Fruit fly (Drosophila melanogaster) whole organism, embryonic: ENCODE results near the gene CG4328.

Source experiments
- Bgb ChIP-seq: fragments of 200-800 bp; sonication (Bioruptor generic); IDR thresholded peaks from 2 replicates; pipeline ENCODE4 v1.3.6; 2022; ENCODE audit warnings: missing biosample characterization, missing genetic modification characterization; ENCODE audit not compliant: partially characterized antibody
- CG10654 ChIP-seq: fragments of 200-800 bp; sonication (Bioruptor generic); optimal IDR thresholded peaks from 2 replicates; lab custom pipeline; 2016; ENCODE audit warnings: missing biosample characterization, missing genetic modification characterization
- CG11504 ChIP-seq: fragments of 200-800 bp; sonication (Bioruptor generic); optimal IDR thresholded peaks from 3 replicates; lab custom pipeline; 2019; ENCODE audit warnings: missing biosample characterization, mild to moderate bottlenecking, missing genetic modification characterization, moderate library complexity
- CG12659 ChIP-seq: fragments of 200-800 bp; sonication (Bioruptor generic); optimal IDR thresholded peaks from 3 replicates; lab custom pipeline; 2017; ENCODE audit warnings: mild to moderate bottlenecking, missing biosample characterization, missing genetic modification reagents, missing genetic modification characterization
- CG13287 ChIP-seq: fragments of 200-800 bp; sonication (Bioruptor generic); IDR thresholded peaks from 2 replicates; pipeline ENCODE4 v1.3.6; 2022; ENCODE audit warnings: missing biosample characterization, missing genetic modification characterization; ENCODE audit not compliant: partially characterized antibody
- CG14441 ChIP-seq: fragments of 200-800 bp; sonication (Bioruptor generic); IDR thresholded peaks from 2 replicates; pipeline ENCODE4 v1.3.6; 2022; ENCODE audit warnings: missing biosample characterization, missing genetic modification characterization
- CG1603 ChIP-seq: fragments of 200-800 bp; sonication (Bioruptor generic); optimal IDR thresholded peaks from 2 replicates; lab custom pipeline; 2019; ENCODE audit warnings: missing biosample characterization, mild to moderate bottlenecking, missing genetic modification characterization, moderate library complexity
- CG1647 ChIP-seq: fragments of 200-800 bp; sonication (Bioruptor generic); optimal IDR thresholded peaks from 3 replicates; lab custom pipeline; 2016; ENCODE audit warnings: missing biosample characterization, missing genetic modification characterization
- CG16863 ChIP-seq: fragments of 200-800 bp; sonication (Bioruptor generic); optimal IDR thresholded peaks from 3 replicates; lab custom pipeline; 2016; ENCODE audit warnings: missing biosample characterization, missing genetic modification characterization
- CG2202 ChIP-seq: fragments of 200-800 bp; sonication (Bioruptor generic); optimal IDR thresholded peaks from 2 replicates; lab custom pipeline; 2018; ENCODE audit warnings: missing biosample characterization, mild to moderate bottlenecking, missing genetic modification characterization
- CG30020 ChIP-seq: fragments of 200-800 bp; optimal IDR thresholded peaks from 2 replicates; lab custom pipeline; 2019; ENCODE audit warnings: missing biosample characterization, mild to moderate bottlenecking, missing genetic modification characterization, moderate library complexity
- CG32532 ChIP-seq: fragments of 200-800 bp; sonication (Bioruptor generic); IDR thresholded peaks from 2 replicates; pipeline ENCODE4 v1.3.6; 2022; ENCODE audit warnings: missing biosample characterization, missing genetic modification characterization
- CG32767 ChIP-seq: fragments of 200-800 bp; sonication (Bioruptor generic); IDR thresholded peaks from 2 replicates; pipeline ENCODE4 v1.3.6; 2022; ENCODE audit warnings: missing biosample characterization, missing genetic modification characterization
- CG3281 ChIP-seq: fragments of 200-800 bp; sonication (Bioruptor generic); optimal IDR thresholded peaks from 3 replicates; lab custom pipeline; 2017; ENCODE audit warnings: missing biosample characterization, mild to moderate bottlenecking, missing genetic modification characterization
- CG42726 ChIP-seq: fragments of 200-800 bp; sonication (Bioruptor generic); IDR thresholded peaks from 2 replicates; pipeline ENCODE4 v1.3.6; 2022; ENCODE audit warnings: missing biosample characterization, missing genetic modification characterization; ENCODE audit not compliant: partially characterized antibody
- CG4328 ChIP-seq: fragments of 200-800 bp; sonication (Bioruptor generic); optimal IDR thresholded peaks from 3 replicates; lab custom pipeline; 2017; ENCODE audit warnings: missing biosample characterization, missing genetic modification reagents, missing genetic modification characterization
- CG4617 ChIP-seq: fragments of 200-800 bp; sonication (Bioruptor generic); optimal IDR thresholded peaks from 3 replicates; lab custom pipeline; 2016; ENCODE audit warnings: missing biosample characterization, missing genetic modification characterization, borderline replicate concordance
- CG9727 ChIP-seq: fragments of 200-800 bp; sonication (Bioruptor generic); optimal IDR thresholded peaks from 3 replicates; lab custom pipeline; 2017; ENCODE audit warnings: missing biosample characterization, mild to moderate bottlenecking, missing genetic modification characterization
- CG9797 ChIP-seq: fragments of 200-800 bp; sonication (Bioruptor generic); optimal IDR thresholded peaks from 3 replicates; lab custom pipeline; 2018; ENCODE audit warnings: missing biosample characterization, mild to moderate bottlenecking, missing genetic modification characterization
- Dfd ChIP-seq, 2 experiments: fragments of >200 bp; optimal IDR thresholded peaks; 2 replicates each; lab custom pipeline; 2017; ENCODE audit warnings: missing biosample characterization in 2 of 2, missing genetic modification characterization in 2 of 2
- Dp ChIP-seq: fragments of 200-800 bp; sonication (Bioruptor generic); optimal IDR thresholded peaks from 2 replicates; lab custom pipeline; 2018; ENCODE audit warnings: missing biosample characterization, mild to moderate bottlenecking, missing genetic modification characterization, moderate library complexity
- E2f2 ChIP-seq: fragments of 200-800 bp; sonication (Bioruptor generic); IDR thresholded peaks from 2 replicates; pipeline ENCODE4 v1.3.6; 2022; ENCODE audit warnings: missing biosample characterization, missing genetic modification characterization
- Eip74EF ChIP-seq, 2 experiments: fragments of 200-800 bp in 1 of 2; fragments of >200 bp in 1 of 2; sonication (Bioruptor generic) in 1 of 2; optimal IDR thresholded peaks; 2 replicates each; lab custom pipeline; 2017 to 2019; ENCODE audit warnings: missing biosample characterization in 2 of 2, missing genetic modification characterization in 2 of 2, mild to moderate bottlenecking in 1 of 2, moderate library complexity in 1 of 2
- HHEX ChIP-seq: fragments of 200-800 bp; sonication (Bioruptor generic); optimal IDR thresholded peaks from 3 replicates; lab custom pipeline; 2017; ENCODE audit warnings: missing biosample characterization, mild to moderate bottlenecking, missing genetic modification characterization, missing genetic modification reagents
- Hr3 ChIP-seq: fragments of 200-800 bp; sonication (Bioruptor generic); optimal IDR thresholded peaks from 3 replicates; lab custom pipeline; 2016; ENCODE audit warnings: missing biosample characterization, missing genetic modification characterization
- Kr ChIP-seq: fragments of 200-800 bp; sonication (Bioruptor generic); optimal IDR thresholded peaks from 2 replicates; lab custom pipeline; 2017; ENCODE audit warnings: missing biosample characterization, mild to moderate bottlenecking, missing genetic modification characterization
- MBD-R2 ChIP-seq: fragments of 200-800 bp; sonication (Bioruptor generic); IDR thresholded peaks from 2 replicates; pipeline ENCODE4 v1.3.6; 2022; ENCODE audit warnings: missing biosample characterization, missing genetic modification characterization
- MESR4 ChIP-seq: fragments of 200-800 bp; sonication (Bioruptor generic); optimal IDR thresholded peaks from 2 replicates; lab custom pipeline; 2018; ENCODE audit warnings: missing biosample characterization, mild to moderate bottlenecking, missing genetic modification characterization, moderate library complexity
- Med ChIP-seq: fragments of 200-800 bp; sonication (Bioruptor generic); peaks from one replicate; lab custom pipeline; 2016; ENCODE audit warnings: missing biosample characterization, missing genetic modification characterization, mild to moderate bottlenecking, inconsistent platforms, moderate library complexity
- Mes4 ChIP-seq: fragments of 200-800 bp; sonication (Bioruptor generic); optimal IDR thresholded peaks from 2 replicates; lab custom pipeline; 2016; ENCODE audit warnings: missing biosample characterization, missing genetic modification characterization
- NK7.1 ChIP-seq: fragments of 200-800 bp; sonication (Bioruptor generic); optimal IDR thresholded peaks from 3 replicates; lab custom pipeline; 2016; ENCODE audit warnings: missing biosample characterization, missing genetic modification characterization
- Nf-YA ChIP-seq: fragments of 200-800 bp; sonication (Bioruptor generic); IDR thresholded peaks from 2 replicates; pipeline ENCODE4 v1.3.6; 2022; ENCODE audit warnings: missing biosample characterization, missing genetic modification characterization
- Oaz ChIP-seq: fragments of 200-800 bp; sonication (Bioruptor generic); IDR thresholded peaks from 2 replicates; pipeline ENCODE4 v1.3.6; 2022; ENCODE audit warnings: missing biosample characterization, missing genetic modification characterization
- crp ChIP-seq, 2 experiments: fragments of 200-800 bp; sonication (Bioruptor generic); optimal IDR thresholded peaks; 2 replicates in 1 of 2; 3 replicates in 1 of 2; lab custom pipeline; 2017; ENCODE audit warnings: missing biosample characterization in 2 of 2, missing genetic modification characterization in 2 of 2, mild to moderate bottlenecking in 1 of 2, moderate library complexity in 1 of 2
- fru ChIP-seq: fragments of >200 bp; optimal IDR thresholded peaks from 2 replicates; lab custom pipeline; 2017
- gfzf ChIP-seq: fragments of 200-800 bp; sonication (Bioruptor generic); optimal IDR thresholded peaks from 2 replicates; lab custom pipeline; 2016; ENCODE audit warnings: missing biosample characterization, mild to moderate bottlenecking, missing genetic modification characterization, moderate library complexity
- mld ChIP-seq: fragments of 200-800 bp; sonication (Bioruptor generic); IDR thresholded peaks from 3 replicates; pipeline ENCODE4 v1.3.6; 2022; ENCODE audit warnings: missing biosample characterization, missing genetic modification characterization; ENCODE audit not compliant: partially characterized antibody
- nerfin-1 ChIP-seq: fragments of 200-800 bp; sonication (Bioruptor generic); optimal IDR thresholded peaks from 3 replicates; lab custom pipeline; 2019; ENCODE audit warnings: missing biosample characterization, mild to moderate bottlenecking, missing genetic modification characterization, moderate library complexity
- pita ChIP-seq: fragments of 200-800 bp; sonication (Bioruptor generic); optimal IDR thresholded peaks from 2 replicates; lab custom pipeline; 2017; ENCODE audit warnings: missing biosample characterization, mild to moderate bottlenecking, missing genetic modification characterization
- pnt ChIP-seq: fragments of 200-800 bp; sonication (Bioruptor generic); optimal IDR thresholded peaks from 3 replicates; lab custom pipeline; 2016; ENCODE audit warnings: missing biosample characterization, missing genetic modification characterization
- prd ChIP-seq, 3 experiments: fragments of >200 bp in 2 of 3; fragments of 200-800 bp in 1 of 3; sonication (Bioruptor generic) in 1 of 3; optimal IDR thresholded peaks in 2 of 3; IDR thresholded peaks in 1 of 3; 2 replicates in 2 of 3; 3 replicates in 1 of 3; pipeline versions ENCODE4 v1.3.6 to Lab custom; 2017 to 2022; ENCODE audit warnings: missing biosample characterization in 1 of 3, missing genetic modification characterization in 1 of 3
- pzg ChIP-seq: fragments of 200-800 bp; sonication (Bioruptor generic); optimal IDR thresholded peaks from 3 replicates; lab custom pipeline; 2018; ENCODE audit warnings: missing biosample characterization, mild to moderate bottlenecking, missing genetic modification characterization, moderate library complexity
- rib ChIP-seq: fragments of 200-800 bp; sonication (Bioruptor generic); IDR thresholded peaks from 2 replicates; pipeline ENCODE4 v1.3.6; 2022; ENCODE audit warnings: missing biosample characterization, missing genetic modification characterization
- sd ChIP-seq: fragments of 200-800 bp; sonication (Bioruptor generic); optimal IDR thresholded peaks from 3 replicates; lab custom pipeline; 2018; ENCODE audit warnings: missing biosample characterization, mild to moderate bottlenecking, missing genetic modification characterization, moderate library complexity
- sisA ChIP-seq: fragments of 200-800 bp; sonication (Bioruptor generic); IDR thresholded peaks from 2 replicates; pipeline ENCODE4 v1.3.6; 2022; ENCODE audit warnings: missing biosample characterization, missing genetic modification characterization
- sqz ChIP-seq: fragments of 200-800 bp; sonication (Bioruptor generic); optimal IDR thresholded peaks from 3 replicates; lab custom pipeline; 2018; ENCODE audit warnings: missing biosample characterization, mild to moderate bottlenecking, missing genetic modification characterization
- trh ChIP-seq: fragments of 200-800 bp; sonication (Bioruptor generic); optimal IDR thresholded peaks from 2 replicates; lab custom pipeline; 2016; ENCODE audit warnings: missing biosample characterization, missing genetic modification characterization

CG4328 gene

DNA sequence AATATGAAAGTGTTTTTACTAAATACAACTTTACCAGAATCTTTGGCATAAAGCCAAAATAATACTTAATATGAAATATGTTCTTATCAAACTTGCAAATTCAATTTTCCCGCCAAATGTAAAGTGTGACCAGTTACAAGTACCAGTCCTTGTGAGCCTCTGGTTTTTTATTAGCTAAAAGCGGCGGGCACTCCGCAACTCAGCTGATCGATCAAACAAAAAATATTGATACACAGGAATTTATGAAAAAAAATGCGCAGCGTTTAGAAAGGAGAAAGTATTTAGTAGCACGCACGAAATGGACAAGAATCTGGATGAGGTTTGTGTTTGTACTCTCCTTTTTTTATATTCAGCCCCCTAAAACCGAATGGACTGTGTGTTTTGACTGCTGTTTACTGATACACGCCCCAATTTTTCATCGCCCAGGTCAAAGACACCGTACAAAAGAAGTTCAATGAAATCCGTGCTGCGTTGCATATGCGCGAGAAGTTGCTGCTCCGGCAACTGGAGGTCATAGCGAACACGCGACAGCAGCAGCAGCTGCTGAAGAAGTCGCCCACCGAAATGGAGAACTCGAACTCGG, 28.5 kb downstream of the CG4328 start, which contains the start of gene CG32100:
TSS of gene CG32100 (plus strand) at position 197 of the 583 bp plus-strand sequence.
- TF ChIP-seq sd (peak; percentile 79), CG10654 (GFP tag; lab: Kevin White, UChicago) (no peak), CG4617 (GFP tag; lab: Kevin White, UChicago) (peak; percentile 27), Dfd (GFP tag; optimal IDR thresholded peaks at IDR 0.05; lab: Kevin White, UChicago) (no peak), Bgb (GFP tag; lab: Robert Waterston, UW) (0 out of 2 replicates have a peak, but pooled peaks have one; percentile 23), CG9797 (GFP tag; lab: Kevin White, UChicago) (peak; percentile 67), CG13287 (GFP tag; lab: Robert Waterston, UW) (peak; percentile 37; the same call in 1 of the 2 replicates), CG30020 (tag; lab: Kevin White, UChicago) (no peak), CG1603 (tag; lab: Kevin White, UChicago) (peak; percentile 40), rib (no peak), CG11504 (tag; lab: Kevin White, UChicago) (no peak), fru (lab: Kevin White, UChicago) (no peak), CG32767 (peak; percentile 54), pzg (GFP tag; lab: Kevin White, UChicago) (peak; percentile 60), mld (GFP tag; lab: Robert Waterston, UW) (no peak), CG4328 (GFP tag; lab: Kevin White, UChicago) (no peak), Hr3 (GFP tag; lab: Kevin White, UChicago) (no peak), CG1647 (GFP tag; lab: Kevin White, UChicago) (no peak), E2f2 (GFP tag; lab: Robert Waterston, UW) (peak; percentile 95), Oaz (GFP tag; lab: Robert Waterston, UW) (no peak), Dp (GFP tag; lab: Kevin White, UChicago) (peak; percentile 92), CG9727 (GFP tag; lab: Kevin White, UChicago) (no peak), MESR4 (GFP tag; lab: Kevin White, UChicago) (peak; percentile 69), pnt (no peak), nerfin-1 (peak; percentile 84), Nf-YA (GFP tag; lab: Robert Waterston, UW) (0 out of 2 replicates have a peak, but pooled peaks have one; percentile 9), Med (GFP tag; lab: Kevin White, UChicago) (peak; percentile 46), sqz (GFP tag; lab: Kevin White, UChicago) (peak; percentile 83), CG42726 (GFP tag; lab: Robert Waterston, UW) (peak; percentile 35; the same call in 1 of the 2 replicates), gfzf (GFP tag; lab: Kevin White, UChicago) (peak; percentile 84), MBD-R2 (peak; percentile 45), Kr (no peak), Mes4 (no peak), crp (GFP tag; optimal IDR thresholded peaks at IDR 0.05; lab: Kevin White, UChicago) (peak; percentile 47 to 91), pita (no peak)

DNA sequence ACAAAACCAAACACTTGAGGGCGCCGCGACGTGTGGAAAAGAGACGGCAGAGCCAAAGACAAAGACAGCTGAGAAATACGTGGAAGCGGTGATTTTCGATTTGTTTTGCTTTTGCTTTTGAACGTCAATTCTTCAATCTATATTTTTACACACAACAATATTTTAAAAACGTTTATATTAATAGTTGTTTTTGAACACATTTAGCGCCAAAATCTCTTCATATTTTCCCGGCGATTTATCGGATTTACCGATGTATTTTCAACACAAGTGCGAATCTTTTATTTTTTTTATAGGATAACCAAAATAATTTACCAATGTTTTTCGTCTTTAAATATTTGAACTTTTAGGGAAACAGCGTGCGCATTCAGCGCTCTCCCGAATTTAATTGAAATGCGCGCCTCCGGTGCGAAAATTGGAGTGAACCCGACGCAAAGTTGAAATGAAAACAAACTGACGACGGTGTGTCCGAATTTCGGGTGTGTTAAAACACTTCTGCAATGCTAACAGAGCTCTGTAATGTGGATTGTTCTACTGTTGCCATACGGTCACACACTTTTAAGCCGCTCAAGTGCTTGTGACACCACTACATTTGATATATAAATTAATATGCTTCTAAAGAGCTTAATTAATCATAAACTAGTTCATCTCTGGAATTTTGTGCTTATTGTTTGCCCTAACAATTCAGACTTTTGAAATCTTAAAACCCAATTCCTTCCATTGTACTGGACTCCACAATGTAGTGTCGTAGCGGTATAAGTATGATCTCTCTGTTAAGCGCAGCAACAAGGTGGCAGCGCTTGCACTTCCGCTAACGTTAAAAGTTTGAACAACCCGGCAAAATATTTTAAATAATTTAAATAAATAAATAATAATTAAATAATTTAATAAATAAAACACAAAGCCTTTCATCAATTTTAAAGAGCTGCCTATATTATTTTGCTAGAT, 29.3 kb downstream of the CG4328 start, which contains the start of gene app:
TSS of gene app (minus strand) at position 499 of the 945 bp plus-strand sequence.
- TF ChIP-seq CG16863 (peak; percentile 68), CG3281 (GFP tag; lab: Kevin White, UChicago) (peak; percentile 90), CG32532 (GFP tag; lab: Robert Waterston, UW) (peak; percentile 90), NK7.1 (GFP tag; lab: Kevin White, UChicago) (peak; percentile 48), CG2202 (tag; lab: Kevin White, UChicago) (peak; percentile 72), Eip74EF (GFP tag; optimal IDR thresholded peaks at IDR 0.05; lab: Kevin White, UChicago) (peak in 1 of 2 experiments; percentile 71), CG14441 (GFP tag; lab: Robert Waterston, UW) (peak; percentile 90), HHEX (GFP tag; lab: Kevin White, UChicago) (peak; percentile 86), trh (GFP tag; lab: Kevin White, UChicago) (peak; percentile 61), CG12659 (GFP tag; lab: Kevin White, UChicago) (peak; percentile 91), sisA (GFP tag; lab: Robert Waterston, UW) (peak; percentile 70), prd (optimal IDR thresholded peaks at IDR 0.05; lab: Kevin White, UChicago) (no peak), prd (GFP tag; IDR thresholded peaks at IDR 0.05; lab: Robert Waterston, UW) (peak; percentile 95)
